Fruit fly (Drosophila melanogaster) whole organism, embryonic: Measurements from ENCODE around the gene B-H1.

Source experiments
- Ada2b ChIP-seq: fragments of 200-800 bp; sonication (Bioruptor generic); IDR thresholded peaks from 2 replicates; pipeline ENCODE4 v1.3.6; 2022; ENCODE audit warnings: missing biosample characterization, missing genetic modification characterization
- CG10321 ChIP-seq: fragments of 200-800 bp; sonication (Bioruptor generic); IDR thresholded peaks from 2 replicates; pipeline ENCODE4 v1.3.6; 2022; ENCODE audit warnings: missing biosample characterization, missing genetic modification characterization
- CG10543 ChIP-seq: fragments of 200-800 bp; sonication (Bioruptor generic); optimal IDR thresholded peaks from 3 replicates; lab custom pipeline; 2017; ENCODE audit warnings: missing biosample characterization, mild to moderate bottlenecking, missing genetic modification characterization, moderate library complexity
- CG11247 ChIP-seq: fragments of 200-800 bp; sonication (Bioruptor generic); IDR thresholded peaks from 2 replicates; pipeline ENCODE4 v1.3.6; 2022; ENCODE audit warnings: missing biosample characterization, missing genetic modification characterization
- CG11696 ChIP-seq: fragments of 200-800 bp; sonication (Bioruptor generic); IDR thresholded peaks from 2 replicates; pipeline ENCODE4 v1.3.6; 2022; ENCODE audit warnings: missing biosample characterization, missing genetic modification characterization
- CG12155 ChIP-seq: fragments of 200-800 bp; sonication (Bioruptor generic); optimal IDR thresholded peaks from 3 replicates; lab custom pipeline; 2016; ENCODE audit warnings: missing biosample characterization, missing genetic modification characterization
- CG12299 ChIP-seq: fragments of 200-800 bp; sonication (Bioruptor generic); optimal IDR thresholded peaks from 2 replicates; lab custom pipeline; 2018; ENCODE audit warnings: missing biosample characterization, mild to moderate bottlenecking, missing genetic modification characterization
- CG1233 ChIP-seq: fragments of 200-800 bp; sonication (Bioruptor generic); optimal IDR thresholded peaks from 4 replicates; lab custom pipeline; 2018; ENCODE audit warnings: missing biosample characterization, mild to moderate bottlenecking, missing genetic modification characterization
- CG12942 ChIP-seq: fragments of 200-800 bp; sonication (Bioruptor generic); optimal IDR thresholded peaks from 3 replicates; lab custom pipeline; 2016; ENCODE audit warnings: missing biosample characterization, missing genetic modification characterization
- CG14710 ChIP-seq: fragments of 200-800 bp; sonication (Bioruptor generic); optimal IDR thresholded peaks from 3 replicates; lab custom pipeline; 2019; ENCODE audit warnings: missing biosample characterization, mild to moderate bottlenecking, missing genetic modification characterization, moderate library complexity
- CG16815 ChIP-seq: fragments of 200-800 bp; sonication (Bioruptor generic); optimal IDR thresholded peaks from 3 replicates; lab custom pipeline; 2017; ENCODE audit warnings: missing biosample characterization, mild to moderate bottlenecking, missing genetic modification characterization
- CG18011 ChIP-seq: fragments of 200-800 bp; sonication (Bioruptor generic); optimal IDR thresholded peaks from 2 replicates; lab custom pipeline; 2017; ENCODE audit warnings: missing biosample characterization, missing genetic modification characterization, mild to moderate bottlenecking, moderate library complexity, missing genotype
- CG18262 ChIP-seq: fragments of 200-800 bp; optimal IDR thresholded peaks from 3 replicates; lab custom pipeline; 2019; ENCODE audit warnings: missing biosample characterization, mild to moderate bottlenecking, missing genetic modification characterization, moderate library complexity
- CG18619 ChIP-seq: fragments of 200-800 bp; sonication (Bioruptor generic); optimal IDR thresholded peaks from 3 replicates; lab custom pipeline; 2017; ENCODE audit warnings: missing biosample characterization, mild to moderate bottlenecking, missing genetic modification characterization
- CG2889 ChIP-seq: fragments of 200-800 bp; sonication (Bioruptor generic); IDR thresholded peaks from 3 replicates; pipeline ENCODE4 v1.3.6; 2022; ENCODE audit warnings: missing biosample characterization, missing genetic modification characterization
- CG30431 ChIP-seq: fragments of 200-800 bp; sonication (Bioruptor generic); optimal IDR thresholded peaks from 2 replicates; lab custom pipeline; 2017; ENCODE audit warnings: missing biosample characterization, missing genetic modification characterization
- CG31224 ChIP-seq: fragments of 200-800 bp; sonication (Bioruptor generic); IDR thresholded peaks from 2 replicates; pipeline ENCODE4 v1.3.6; 2022; ENCODE audit warnings: missing biosample characterization, missing genetic modification characterization
- CG34224 ChIP-seq: fragments of 200-800 bp; sonication (Bioruptor generic); IDR thresholded peaks from 3 replicates; pipeline ENCODE4 v1.3.6; 2022; ENCODE audit warnings: missing biosample characterization, missing genetic modification characterization; ENCODE audit not compliant: partially characterized antibody
- CG4360 ChIP-seq: fragments of 200-800 bp; sonication (Bioruptor generic); IDR thresholded peaks from 2 replicates; pipeline ENCODE4 v1.3.6; 2022; ENCODE audit warnings: missing biosample characterization, missing genetic modification characterization
- CG43689 ChIP-seq: fragments of 200-800 bp; sonication (Bioruptor generic); IDR thresholded peaks from 2 replicates; pipeline ENCODE4 v1.3.6; 2022; ENCODE audit warnings: missing biosample characterization, missing genetic modification characterization
- CG6175 ChIP-seq: fragments of 200-800 bp; sonication (Bioruptor generic); IDR thresholded peaks from 3 replicates; pipeline ENCODE4 v1.3.6; 2022; ENCODE audit warnings: missing biosample characterization, missing genetic modification characterization
- CG6791 ChIP-seq: fragments of 200-800 bp; sonication (Bioruptor generic); IDR thresholded peaks from 3 replicates; pipeline ENCODE4 v1.3.6; 2022; ENCODE audit warnings: missing biosample characterization, missing genetic modification characterization; ENCODE audit not compliant: partially characterized antibody
- CG7963 ChIP-seq: fragments of 200-800 bp; sonication (Bioruptor generic); IDR thresholded peaks from 3 replicates; pipeline ENCODE4 v1.3.6; 2022; ENCODE audit warnings: missing biosample characterization, missing genetic modification characterization; ENCODE audit not compliant: partially characterized antibody
- CG8478 ChIP-seq: fragments of >200 bp; optimal IDR thresholded peaks from 2 replicates; lab custom pipeline; 2018
- CG8765 ChIP-seq: fragments of 200-800 bp; sonication (Bioruptor generic); IDR thresholded peaks from 2 replicates; pipeline ENCODE4 v1.3.6; 2022; ENCODE audit warnings: missing biosample characterization, missing genetic modification characterization
- CG9797 ChIP-seq: fragments of 200-800 bp; sonication (Bioruptor generic); optimal IDR thresholded peaks from 3 replicates; lab custom pipeline; 2018; ENCODE audit warnings: missing biosample characterization, mild to moderate bottlenecking, missing genetic modification characterization
- Dad ChIP-seq: fragments of 200-800 bp; sonication (Bioruptor generic); optimal IDR thresholded peaks from 3 replicates; lab custom pipeline; 2016; ENCODE audit warnings: missing biosample characterization, missing genetic modification characterization
- Doc2 ChIP-seq: fragments of 200-800 bp; sonication (Bioruptor generic); IDR thresholded peaks from 2 replicates; pipeline ENCODE4 v1.3.6; 2022; ENCODE audit warnings: missing biosample characterization, missing genetic modification characterization
- Drgx ChIP-seq: fragments of 200-800 bp; sonication (Bioruptor generic); IDR thresholded peaks from 2 replicates; pipeline ENCODE4 v1.3.6; 2022; ENCODE audit warnings: missing biosample characterization, missing genetic modification characterization
- Ets65A ChIP-seq: fragments of 200-800 bp; sonication (Bioruptor generic); peaks from one replicate; lab custom pipeline; 2016; ENCODE audit warnings: missing biosample characterization, missing genetic modification characterization
- Fer3 ChIP-seq: fragments of 200-800 bp; sonication (Bioruptor generic); optimal IDR thresholded peaks from 2 replicates; lab custom pipeline; 2018; ENCODE audit warnings: missing biosample characterization, mild to moderate bottlenecking, missing genetic modification characterization, moderate library complexity
- HLH3B ChIP-seq: fragments of 200-800 bp; sonication (Bioruptor generic); IDR thresholded peaks from 2 replicates; pipeline ENCODE4 v1.3.6; 2022; ENCODE audit warnings: missing biosample characterization, missing genetic modification characterization
- Hsf ChIP-seq: fragments of 200-800 bp; sonication (Bioruptor generic); optimal IDR thresholded peaks from 3 replicates; lab custom pipeline; 2016; ENCODE audit warnings: missing biosample characterization, missing genetic modification characterization
- Rfx ChIP-seq: fragments of 200-800 bp; sonication (Bioruptor generic); IDR thresholded peaks from 2 replicates; pipeline ENCODE4 v1.3.6; 2022; ENCODE audit warnings: missing biosample characterization, missing genetic modification characterization
- Taf1 ChIP-seq: fragments of 200-800 bp; sonication (Bioruptor generic); IDR thresholded peaks from 2 replicates; pipeline ENCODE4 v1.3.6; 2022; ENCODE audit warnings: missing biosample characterization, missing genetic modification characterization
- bbx ChIP-seq: fragments of 200-800 bp; sonication (Bioruptor generic); IDR thresholded peaks from 2 replicates; pipeline ENCODE4 v1.3.6; 2022; ENCODE audit warnings: missing biosample characterization, missing genetic modification characterization; ENCODE audit not compliant: partially characterized antibody
- bcd ChIP-seq: fragments of 200-800 bp; sonication (Bioruptor generic); optimal IDR thresholded peaks from 2 replicates; lab custom pipeline; 2017; ENCODE audit warnings: missing biosample characterization, mild to moderate bottlenecking, missing genetic modification characterization
- br ChIP-seq: fragments of >200 bp; optimal IDR thresholded peaks from 2 replicates; lab custom pipeline; 2017
- crp ChIP-seq, 2 experiments: fragments of 200-800 bp; sonication (Bioruptor generic); optimal IDR thresholded peaks; 2 replicates in 1 of 2; 3 replicates in 1 of 2; lab custom pipeline; 2017; ENCODE audit warnings: missing biosample characterization in 2 of 2, missing genetic modification characterization in 2 of 2, mild to moderate bottlenecking in 1 of 2, moderate library complexity in 1 of 2
- fru ChIP-seq: fragments of >200 bp; optimal IDR thresholded peaks from 2 replicates; lab custom pipeline; 2017
- ftz-f1 ChIP-seq: fragments of 200-800 bp; sonication (Bioruptor generic); optimal IDR thresholded peaks from 2 replicates; lab custom pipeline; 2016; ENCODE audit warnings: missing biosample characterization, missing genetic modification characterization
- h ChIP-seq: fragments of >200 bp; optimal IDR thresholded peaks from 2 replicates; lab custom pipeline; 2017
- lmd ChIP-seq: fragments of 200-800 bp; sonication (Bioruptor generic); IDR thresholded peaks from 2 replicates; pipeline ENCODE4 v1.3.6; 2022; ENCODE audit warnings: missing biosample characterization, missing genetic modification characterization
- pho ChIP-seq: fragments of 200-800 bp; sonication (Bioruptor generic); optimal IDR thresholded peaks from 2 replicates; lab custom pipeline; 2016; ENCODE audit warnings: missing biosample characterization, missing genetic modification characterization
- rib ChIP-seq: fragments of 200-800 bp; sonication (Bioruptor generic); IDR thresholded peaks from 2 replicates; pipeline ENCODE4 v1.3.6; 2022; ENCODE audit warnings: missing biosample characterization, missing genetic modification characterization
- ro ChIP-seq: fragments of 200-800 bp; sonication (Bioruptor generic); IDR thresholded peaks from 2 replicates; pipeline ENCODE4 v1.3.6; 2022; ENCODE audit warnings: missing biosample characterization, missing genetic modification characterization
- salm ChIP-seq: fragments of 200-800 bp; sonication (Bioruptor generic); optimal IDR thresholded peaks from 2 replicates; lab custom pipeline; 2018; ENCODE audit warnings: missing biosample characterization, mild to moderate bottlenecking, missing genetic modification characterization
- seq ChIP-seq: fragments of 200-800 bp; sonication (Bioruptor generic); IDR thresholded peaks from 2 replicates; pipeline ENCODE4 v1.3.6; 2022; ENCODE audit warnings: missing biosample characterization, missing genetic modification characterization
- sna ChIP-seq: fragments of 200-800 bp; sonication (Bioruptor generic); IDR thresholded peaks from 2 replicates; pipeline ENCODE4 v1.3.6; 2022; ENCODE audit warnings: missing biosample characterization, missing genetic modification characterization; ENCODE audit not compliant: partially characterized antibody
- ssp ChIP-seq: fragments of 200-800 bp; sonication (Bioruptor generic); IDR thresholded peaks from 2 replicates; pipeline ENCODE4 v1.3.6; 2022; ENCODE audit warnings: missing biosample characterization, missing genetic modification characterization
- tll ChIP-seq, 2 experiments: fragments of 200-800 bp in 1 of 2; fragments of >200 bp in 1 of 2; sonication (Bioruptor generic) in 1 of 2; optimal IDR thresholded peaks; 2 replicates each; lab custom pipeline; 2017 to 2019; ENCODE audit warnings: missing biosample characterization in 2 of 2, missing genetic modification characterization in 2 of 2, mild to moderate bottlenecking in 1 of 2, moderate library complexity in 1 of 2
- vfl ChIP-seq: fragments of 200-800 bp; sonication (Bioruptor generic); optimal IDR thresholded peaks from 2 replicates; lab custom pipeline; 2016; ENCODE audit warnings: missing biosample characterization, missing genetic modification characterization
- vvl ChIP-seq: fragments of 200-800 bp; sonication (Bioruptor generic); IDR thresholded peaks from 2 replicates; pipeline ENCODE4 v1.3.6; 2022; ENCODE audit warnings: missing biosample characterization, missing genetic modification characterization

Gene B-H1

dm6 chrX:17423310-17423945 lies 26.1 kb downstream of the B-H1 start, which contains the start of gene ENGase (continued):
- TF ChIP-seq seq (GFP tag; lab: Robert Waterston, UW) (no peak), CG8765 (no peak), CG43689 (GFP tag; lab: Robert Waterston, UW) (no peak), CG12155 (no peak), Dad (no peak), ro (GFP tag; lab: Robert Waterston, UW) (no peak), CG31224 (GFP tag; lab: Robert Waterston, UW) (no peak), CG10543 (peak; percentile 4), bbx (GFP tag; lab: Robert Waterston, UW) (no peak), CG8478 (lab: Kevin White, UChicago) (no peak), Taf1 (GFP tag; lab: Robert Waterston, UW) (no peak), lmd (GFP tag; lab: Robert Waterston, UW) (no peak), CG11696 (GFP tag; lab: Robert Waterston, UW) (no peak), Rfx (GFP tag; lab: Robert Waterston, UW) (peak; percentile 50; the same call in 1 of the 2 replicates), CG7963 (GFP tag; lab: Robert Waterston, UW) (no peak), pho (no peak), salm (tag; lab: Kevin White, UChicago) (no peak), CG1233 (GFP tag; lab: Kevin White, UChicago) (no peak), ftz-f1 (no peak), CG9797 (GFP tag; lab: Kevin White, UChicago) (no peak), Hsf (GFP tag; lab: Kevin White, UChicago) (no peak), Ets65A (GFP tag; lab: Kevin White, UChicago) (peak; percentile 15), CG12942 (GFP tag; lab: Kevin White, UChicago) (no peak), sna (GFP tag; lab: Robert Waterston, UW) (no peak), Ada2b (GFP tag; lab: Robert Waterston, UW) (no peak), CG10321 (peak; percentile 85), CG30431 (GFP tag; lab: Kevin White, UChicago) (no peak), bcd (GFP tag; lab: Kevin White, UChicago) (no peak), CG12299 (tag; lab: Kevin White, UChicago) (no peak), CG14710 (tag; lab: Kevin White, UChicago) (peak; percentile 5), CG2889 (GFP tag; lab: Robert Waterston, UW) (no peak), CG34224 (GFP tag; lab: Robert Waterston, UW) (0 out of 3 replicates have a peak, but pooled peaks have one; percentile 11), CG16815 (GFP tag; lab: Kevin White, UChicago) (no peak), CG4360 (GFP tag; lab: Robert Waterston, UW) (no peak), CG11247 (GFP tag; lab: Robert Waterston, UW) (peak; percentile 21; the same call in 1 of the 2 replicates), CG6175 (GFP tag; lab: Robert Waterston, UW) (no peak), ssp (no peak), fru (lab: Kevin White, UChicago) (no peak), Doc2 (GFP tag; lab: Robert Waterston, UW) (no peak), vvl (GFP tag; lab: Robert Waterston, UW) (no peak), Drgx (no peak), CG18262 (tag; lab: Kevin White, UChicago) (no peak), HLH3B (GFP tag; lab: Robert Waterston, UW) (no peak), CG6791 (no peak), br (lab: Kevin White, UChicago) (no peak), CG18619 (GFP tag; lab: Kevin White, UChicago) (no peak), CG18011 (GFP tag; lab: Kevin White, UChicago) (no peak), crp (GFP tag; optimal IDR thresholded peaks at IDR 0.05; lab: Kevin White, UChicago) (peak; percentile 30 to 86), Fer3 (no peak), tll (GFP tag; optimal IDR thresholded peaks at IDR 0.05; lab: Kevin White, UChicago) (no peak), rib (no peak), h (lab: Kevin White, UChicago) (no peak), vfl (GFP tag; lab: Kevin White, UChicago) (no peak)
